Worm (Caenorhabditis elegans) whole organism, L3 larva: ENCODE results near the gene F13A7.7.

Experiments
- elt-3 ChIP-seq, 3 experiments: fragments of 150-350 bp in 1 of 3; sonication (generic microtip) in 2 of 3; optimal IDR thresholded peaks; 2 replicates in 2 of 3; 4 replicates in 1 of 3; lab custom pipeline; 2014 to 2017; ENCODE audit warnings: missing biosample characterization in 3 of 3, missing genetic modification characterization in 3 of 3
- lin-39 ChIP-seq: fragments of 150-350 bp; optimal IDR thresholded peaks from 2 replicates; lab custom pipeline; 2018; ENCODE audit warnings: missing biosample characterization, missing genetic modification reagents, missing genetic modification characterization
- nhr-12 ChIP-seq: fragments of 150-350 bp; optimal IDR thresholded peaks from 2 replicates; lab custom pipeline; 2014; ENCODE audit warnings: missing biosample characterization, missing genetic modification characterization

ce11 chrV:16356798-16357197 is 26.8 kb downstream of the F13A7.7 start:
- TF ChIP-seq lin-39 (tag; lab: Kevin White, UChicago) (no peak), nhr-12 (no peak), elt-3 (tag; optimal IDR thresholded peaks at IDR 0.05; lab: Kevin White, UChicago) (no peak)
